Worm (Caenorhabditis elegans) whole organism, early embryonic: ENCODE results near the gene F33D4.4.

Experiments used
- B0310.2 ChIP-seq: sonication (generic microtip); optimal IDR thresholded peaks from 2 replicates; lab custom pipeline; 2016; ENCODE audit warnings: mild to moderate bottlenecking, missing genetic modification characterization, missing compliant biosample characterization
- aly-1 ChIP-seq: sonication (generic microtip); optimal IDR thresholded peaks from 2 replicates; lab custom pipeline; 2016; ENCODE audit warnings: missing genetic modification characterization, missing compliant biosample characterization
- ama-1 ChIP-seq: fragments of 150-350 bp; optimal IDR thresholded peaks from 2 replicates; lab custom pipeline; 2014
- ceh-36 ChIP-seq: sonication (generic microtip); optimal IDR thresholded peaks from 2 replicates; lab custom pipeline; 2016; ENCODE audit warnings: missing genetic modification characterization, inconsistent platforms, missing compliant biosample characterization
- flt-1 ChIP-seq: fragments of 200-800 bp; sonication (Bioruptor generic); IDR thresholded peaks from 2 replicates; pipeline ENCODE4 v1.3.6; 2022; ENCODE audit warnings: missing genetic modification characterization, missing compliant biosample characterization
- hmbx-1 ChIP-seq: sonication (generic microtip); optimal IDR thresholded peaks from 2 replicates; lab custom pipeline; 2016; ENCODE audit warnings: mild to moderate bottlenecking, missing genetic modification characterization, missing compliant biosample characterization
- hmg-4 ChIP-seq: fragments of 200-800 bp; sonication (Bioruptor generic); optimal IDR thresholded peaks from 2 replicates; lab custom pipeline; 2018; ENCODE audit warnings: mild to moderate bottlenecking, missing genetic modification characterization, missing compliant biosample characterization
- pes-1 ChIP-seq: fragments of 200-800 bp; sonication (Bioruptor generic); IDR thresholded peaks from 2 replicates; pipeline ENCODE4 v1.3.6; 2022; ENCODE audit warnings: missing genetic modification reagents, missing genetic modification characterization, missing compliant biosample characterization
- sea-1 ChIP-seq: fragments of 200-800 bp; sonication (Bioruptor generic); conservative IDR thresholded peaks from 2 replicates; pipeline ENCODE4 v1.3.6; 2022; ENCODE audit warnings: missing genetic modification characterization, missing compliant biosample characterization
- tbx-37 ChIP-seq: fragments of 200-800 bp; sonication (Bioruptor generic); conservative IDR thresholded peaks from 2 replicates; pipeline ENCODE4 v1.3.6; 2022; ENCODE audit warnings: missing genetic modification reagents, missing genetic modification characterization, missing compliant biosample characterization
- tra-4 ChIP-seq: sonication (generic microtip); optimal IDR thresholded peaks from 2 replicates; lab custom pipeline; 2017; ENCODE audit warnings: missing genetic modification characterization, missing compliant biosample characterization

- TF ChIP-seq tbx-37 (GFP tag; lab: Robert Waterston, UW) (no peak), ama-1 (lab: Kevin White, UChicago) (no peak), pes-1 (GFP tag; lab: Robert Waterston, UW) (no peak), flt-1 (GFP tag; lab: Robert Waterston, UW) (no peak), sea-1 (GFP tag; lab: Robert Waterston, UW) (no peak), hmg-4 (GFP tag; lab: Kevin White, UChicago) (no peak), B0310.2 (tag; lab: Kevin White, UChicago) (no peak), ceh-36 (tag; lab: Kevin White, UChicago) (no peak), tra-4 (tag; lab: Kevin White, UChicago) (no peak), aly-1 (tag; lab: Kevin White, UChicago) (no peak), hmbx-1 (no peak)
Measured at ce11 chrIV:7689326-7689725, 17.4 kb downstream of the F33D4.4 start.
